Fruit fly (Drosophila melanogaster): ENCODE data around the gene Cox11.
A peak's percentile ranks its signal among the peaks of the same experiment; 100 is the strongest.

Cox11 gene

DNA sequence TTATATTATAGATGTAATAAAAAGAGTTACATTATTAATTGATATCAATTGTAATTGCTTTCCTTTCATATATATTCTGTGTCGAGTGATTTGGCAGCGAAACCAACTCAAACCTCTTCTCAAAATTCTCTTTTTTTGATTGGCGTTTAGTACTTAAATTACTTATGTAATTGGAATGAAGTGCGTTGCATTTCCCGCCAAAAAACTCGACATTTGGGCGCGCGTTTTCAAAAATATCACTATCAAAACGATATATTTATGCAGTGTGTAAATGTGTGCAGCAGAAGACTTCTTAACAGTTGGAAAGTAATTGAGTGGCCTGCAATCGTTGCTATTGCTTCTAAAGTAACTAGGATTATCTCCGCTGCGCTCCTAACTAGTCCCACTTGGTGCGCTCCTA is 10.3 kb downstream of the Cox11 start:
- TF ChIP-seq Dp (GFP tag; optimal IDR thresholded peaks at IDR 0.05) (peak; percentile 48), corto (GFP tag; optimal IDR thresholded peaks at IDR 0.05) (no peak), E2f2 (GFP tag; IDR thresholded peaks at IDR 0.05) (peak; percentile 54), Pdp1 (GFP tag; optimal IDR thresholded peaks at IDR 0.05) (peak in 1 of 2 experiments; percentile 85)

DNA sequence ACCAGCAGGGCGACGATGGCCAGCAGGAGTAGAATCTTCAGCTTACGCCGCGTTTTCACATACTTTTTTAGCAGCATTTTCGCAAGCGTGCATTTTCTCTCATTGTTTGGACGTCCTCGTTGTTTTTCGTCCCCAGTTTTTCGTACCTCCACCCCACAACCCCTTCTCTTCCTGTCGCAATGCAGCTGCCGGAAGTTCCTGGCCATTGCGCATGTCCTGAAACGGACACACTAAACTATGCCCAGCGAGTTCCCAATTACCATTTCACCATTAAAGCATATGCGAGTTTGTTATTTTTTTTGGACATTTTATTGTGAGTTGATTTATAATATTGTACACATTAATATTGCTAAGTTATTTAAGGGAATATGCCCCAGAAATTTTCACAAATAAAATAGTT is 12.3 kb downstream of the Cox11 start, which contains the start of gene CG14015:
Gene CG14015, minus strand, starts transcription at position 163 of the 400 bp plus-strand sequence.
- TF ChIP-seq CG10654 (GFP tag; optimal IDR thresholded peaks at IDR 0.05) (no peak), CG15514 (GFP tag; optimal IDR thresholded peaks at IDR 0.05) (peak; percentile 29), CG10462 (GFP tag; optimal IDR thresholded peaks at IDR 0.05) (no peak), Rx (GFP tag; IDR thresholded peaks at IDR 0.05) (no peak), row (GFP tag; IDR thresholded peaks at IDR 0.05) (peak; percentile 52; the same call in 2 of the 3 replicates), CG18262 (tag; optimal IDR thresholded peaks at IDR 0.05) (no peak), gce (GFP tag; IDR thresholded peaks at IDR 0.05) (no peak), Abd-B (GFP tag; optimal IDR thresholded peaks at IDR 0.05) (no peak), Gug (GFP tag; IDR thresholded peaks at IDR 0.05) (no peak), CG3995 (GFP tag; optimal IDR thresholded peaks at IDR 0.05) (no peak), CG4730 (GFP tag; IDR thresholded peaks at IDR 0.05) (no peak), gcm (GFP tag; optimal IDR thresholded peaks at IDR 0.05) (no peak), CG9215 (GFP tag; IDR thresholded peaks at IDR 0.05) (no peak), Ets65A (GFP tag) (peak; percentile 73), CG5953 (GFP tag; IDR thresholded peaks at IDR 0.05) (no peak), Med (GFP tag) (peak; percentile 65), run (tag; optimal IDR thresholded peaks at IDR 0.05) (no peak), Ets97D (GFP tag; optimal IDR thresholded peaks at IDR 0.05) (no peak), CG2202 (tag; optimal IDR thresholded peaks at IDR 0.05) (no peak), ftz-f1 (GFP tag; optimal IDR thresholded peaks at IDR 0.05) (no peak), ewg (GFP tag; optimal IDR thresholded peaks at IDR 0.05) (peak; percentile 92)

DNA sequence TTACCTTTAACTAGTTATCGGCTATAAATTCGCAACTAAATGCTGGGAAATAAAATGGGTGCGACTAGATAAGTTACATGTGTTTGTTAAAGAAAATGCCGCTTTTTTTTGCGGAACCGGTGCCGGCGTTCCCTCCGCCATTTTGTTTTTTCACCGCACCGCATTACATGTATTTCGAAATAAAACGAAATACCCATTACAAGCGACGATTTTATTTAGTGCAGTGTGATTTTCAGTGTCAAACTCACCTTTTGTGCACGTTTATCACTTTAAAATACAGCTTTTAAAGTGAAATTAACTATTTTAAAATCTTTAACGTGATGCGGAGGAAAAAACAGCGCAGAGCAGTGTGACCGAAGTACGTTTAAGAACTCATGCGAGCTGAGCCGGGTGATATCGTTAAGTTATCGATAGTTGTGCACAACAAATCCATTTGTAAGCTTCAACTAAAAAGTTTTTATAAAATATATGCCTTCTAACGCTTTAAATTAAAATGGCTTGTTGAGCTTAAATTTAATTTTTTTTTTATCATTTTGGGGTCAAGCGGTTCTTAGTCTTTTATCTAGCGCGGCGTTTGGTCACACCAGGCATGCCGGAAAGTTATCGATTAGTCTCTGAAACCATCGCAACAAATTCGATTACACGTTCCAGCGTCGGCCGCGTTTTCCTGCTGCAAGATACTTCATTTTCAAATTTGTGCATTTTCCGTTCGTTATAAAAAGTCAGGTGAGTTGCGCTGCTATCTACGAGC is 15.4 kb downstream of the Cox11 start, which contains the start of the genes Hel25E and Lam:
Gene Hel25E, minus strand, starts transcription at position 380 of the 751 bp plus-strand sequence.
Gene Lam, plus strand, starts transcription at position 546 of the 751 bp plus-strand sequence.
- TF ChIP-seq CG11695 (GFP tag; IDR thresholded peaks at IDR 0.05): no peak
- TF ChIP-seq Hsf (GFP tag; optimal IDR thresholded peaks at IDR 0.05): no peak
- peak; percentile 58 for TF ChIP-seq YL-1 (GFP tag; optimal IDR thresholded peaks at IDR 0.05)
- TF ChIP-seq BEAF-32 (GFP tag; optimal IDR thresholded peaks at IDR 0.05): peak; percentile 94
- 0 out of 2 replicates have a peak, but pooled peaks have one; percentile 40 for TF ChIP-seq E2f2 (GFP tag; IDR thresholded peaks at IDR 0.05)
- no peak for TF ChIP-seq CG6272 (GFP tag; IDR thresholded peaks at IDR 0.05)
- peak in 1 of 2 experiments; percentile 21 for TF ChIP-seq crp (GFP tag; optimal IDR thresholded peaks at IDR 0.05)
- no peak for TF ChIP-seq CG10543 (GFP tag; optimal IDR thresholded peaks at IDR 0.05)
- TF ChIP-seq CG43689 (GFP tag; IDR thresholded peaks at IDR 0.05): no peak
- TF ChIP-seq CG8924 (tag; optimal IDR thresholded peaks at IDR 0.05): no peak
- no peak for TF ChIP-seq wdn (GFP tag; IDR thresholded peaks at IDR 0.05)
- TF ChIP-seq mld (GFP tag; IDR thresholded peaks at IDR 0.05; ENCODE audit: partially characterized antibody): peak; percentile 59; the same call in 1 of the 3 replicates
- peak; percentile 55 for TF ChIP-seq Lhr (GFP tag; optimal IDR thresholded peaks at IDR 0.05)
- TF ChIP-seq jumu (GFP tag; optimal IDR thresholded peaks at IDR 0.05): peak; percentile 26
- no peak for TF ChIP-seq br (optimal IDR thresholded peaks at IDR 0.05)
- TF ChIP-seq Myb (GFP tag; optimal IDR thresholded peaks at IDR 0.05): peak; percentile 43
- TF ChIP-seq pzg (GFP tag; optimal IDR thresholded peaks at IDR 0.05): peak; percentile 78
- TF ChIP-seq gfzf (GFP tag; optimal IDR thresholded peaks at IDR 0.05): peak; percentile 94
- TF ChIP-seq CG30403 (GFP tag; optimal IDR thresholded peaks at IDR 0.05): peak; percentile 12
- TF ChIP-seq tna (GFP tag; IDR thresholded peaks at IDR 0.05; ENCODE audit: partially characterized antibody): peak; percentile 57
- peak; percentile 82 for TF ChIP-seq Ets97D (GFP tag; optimal IDR thresholded peaks at IDR 0.05)
- peak; percentile 31 for TF ChIP-seq CG30020 (tag; optimal IDR thresholded peaks at IDR 0.05)
- TF ChIP-seq chn (GFP tag; optimal IDR thresholded peaks at IDR 0.05): peak; percentile 24
- no peak for TF ChIP-seq CG6813 (GFP tag; optimal IDR thresholded peaks at IDR 0.05)

Data from whole organism, embryonic.